Worm (Caenorhabditis elegans): ENCODE data around the gene garr-1.
A peak's percentile ranks its signal among the peaks of the same experiment; 100 is the strongest.

- peak; percentile 77 for TF ChIP-seq aly-2 (tag; optimal IDR thresholded peaks at IDR 0.05)
- no peak for TF ChIP-seq nhr-76 (tag; optimal IDR thresholded peaks at IDR 0.05)
- peak; percentile 88 for TF ChIP-seq irx-1 (tag; optimal IDR thresholded peaks at IDR 0.05)
- TF ChIP-seq hlh-17 (GFP tag; optimal IDR thresholded peaks at IDR 0.05; ENCODE audit: borderline replicate concordance), result no peak
- TF ChIP-seq alr-1 (tag; optimal IDR thresholded peaks at IDR 0.05; ENCODE audit: borderline replicate concordance), result no peak
- TF ChIP-seq tbx-2 (tag; optimal IDR thresholded peaks at IDR 0.05), result peak; percentile 92
These were observed 17.7 kb downstream of the garr-1 start, which contains the start of gene mrpl-55 for ce11 chrIV:443622-444021.
